Fruit fly (Drosophila melanogaster) whole organism, embryonic: ENCODE results near the gene CG43181.

Experiments
- Ada2b ChIP-seq: fragments of 200-800 bp; sonication (Bioruptor generic); IDR thresholded peaks from 2 replicates; pipeline ENCODE4 v1.3.6; 2022; ENCODE audit warnings: missing biosample characterization, missing genetic modification characterization
- CG12104 ChIP-seq: fragments of 200-800 bp; sonication (Bioruptor generic); optimal IDR thresholded peaks from 3 replicates; lab custom pipeline; 2016; ENCODE audit warnings: missing biosample characterization, missing genetic modification characterization
- CG12155 ChIP-seq: fragments of 200-800 bp; sonication (Bioruptor generic); optimal IDR thresholded peaks from 3 replicates; lab custom pipeline; 2016; ENCODE audit warnings: missing biosample characterization, missing genetic modification characterization
- CG14667 ChIP-seq: fragments of 200-800 bp; sonication (Bioruptor generic); IDR thresholded peaks from 2 replicates; pipeline ENCODE4 v1.3.6; 2022; ENCODE audit warnings: missing biosample characterization, missing genetic modification characterization
- CG14965 ChIP-seq: fragments of 200-800 bp; sonication (Bioruptor generic); optimal IDR thresholded peaks from 2 replicates; lab custom pipeline; 2016; ENCODE audit warnings: missing biosample characterization, missing genetic modification characterization, borderline replicate concordance
- CG15073 ChIP-seq: fragments of 200-800 bp; sonication (Bioruptor generic); optimal IDR thresholded peaks from 2 replicates; lab custom pipeline; 2016; ENCODE audit warnings: missing biosample characterization, missing genetic modification characterization
- CG15696 ChIP-seq: fragments of 200-800 bp; sonication (Bioruptor generic); optimal IDR thresholded peaks from 2 replicates; lab custom pipeline; 2019; ENCODE audit warnings: missing biosample characterization, mild to moderate bottlenecking, missing genetic modification characterization, moderate library complexity
- CG2199 ChIP-seq: fragments of 200-800 bp; sonication (Bioruptor generic); IDR thresholded peaks from 3 replicates; pipeline ENCODE4 v1.3.6; 2022; ENCODE audit warnings: missing biosample characterization, missing genetic modification characterization
- CG2712 ChIP-seq: fragments of 200-800 bp; optimal IDR thresholded peaks from 3 replicates; lab custom pipeline; 2019; ENCODE audit warnings: missing biosample characterization, mild to moderate bottlenecking, missing genetic modification characterization, moderate library complexity
- CG2875 ChIP-seq: fragments of 200-800 bp; sonication (Bioruptor generic); optimal IDR thresholded peaks from 2 replicates; lab custom pipeline; 2017; ENCODE audit warnings: missing biosample characterization, mild to moderate bottlenecking, missing genetic modification characterization, missing genetic modification reagents
- CG3847 ChIP-seq: fragments of 200-800 bp; sonication (Bioruptor generic); IDR thresholded peaks from 2 replicates; pipeline ENCODE4 v1.3.6; 2022; ENCODE audit warnings: missing biosample characterization, missing genetic modification characterization
- CG5953 ChIP-seq: fragments of 200-800 bp; sonication (Bioruptor generic); IDR thresholded peaks from 2 replicates; pipeline ENCODE4 v1.3.6; 2022; ENCODE audit warnings: missing biosample characterization, missing genetic modification characterization
- CG6272 ChIP-seq: fragments of 200-800 bp; sonication (Bioruptor generic); IDR thresholded peaks from 2 replicates; pipeline ENCODE4 v1.3.6; 2022; ENCODE audit warnings: missing biosample characterization, missing genetic modification characterization
- CG6689 ChIP-seq: fragments of 200-800 bp; sonication (Bioruptor generic); IDR thresholded peaks from 2 replicates; pipeline ENCODE4 v1.3.6; 2022; ENCODE audit warnings: missing biosample characterization, missing genetic modification characterization
- CG6765 ChIP-seq: fragments of 200-800 bp; sonication (Bioruptor generic); optimal IDR thresholded peaks from 3 replicates; lab custom pipeline; 2017; ENCODE audit warnings: missing biosample characterization, mild to moderate bottlenecking, missing genetic modification characterization
- CG6791 ChIP-seq: fragments of 200-800 bp; sonication (Bioruptor generic); IDR thresholded peaks from 3 replicates; pipeline ENCODE4 v1.3.6; 2022; ENCODE audit warnings: missing biosample characterization, missing genetic modification characterization; ENCODE audit not compliant: partially characterized antibody
- CG9932 ChIP-seq: fragments of 200-800 bp; sonication (Bioruptor generic); IDR thresholded peaks from 2 replicates; pipeline ENCODE4 v1.3.6; 2022; ENCODE audit warnings: missing biosample characterization, missing genetic modification characterization
- CTCF ChIP-seq: fragments of 200-800 bp; sonication (Bioruptor generic); optimal IDR thresholded peaks from 2 replicates; lab custom pipeline; 2017; ENCODE audit warnings: missing biosample characterization, mild to moderate bottlenecking, missing genetic modification characterization, moderate library complexity
- Dll ChIP-seq: fragments of 200-800 bp; sonication (Bioruptor generic); IDR thresholded peaks from 4 replicates; pipeline ENCODE4 v1.3.6; 2022; ENCODE audit warnings: missing biosample characterization, missing genetic modification characterization; ENCODE audit not compliant: partially characterized antibody
- Fer2 ChIP-seq: fragments of 200-800 bp; sonication (Bioruptor generic); optimal IDR thresholded peaks from 2 replicates; lab custom pipeline; 2018; ENCODE audit warnings: missing biosample characterization, mild to moderate bottlenecking, missing genetic modification characterization, moderate library complexity
- HHEX ChIP-seq: fragments of 200-800 bp; sonication (Bioruptor generic); optimal IDR thresholded peaks from 3 replicates; lab custom pipeline; 2017; ENCODE audit warnings: missing biosample characterization, mild to moderate bottlenecking, missing genetic modification characterization, missing genetic modification reagents
- Mes4 ChIP-seq: fragments of 200-800 bp; sonication (Bioruptor generic); optimal IDR thresholded peaks from 2 replicates; lab custom pipeline; 2016; ENCODE audit warnings: missing biosample characterization, missing genetic modification characterization
- Nf-YC ChIP-seq: fragments of 200-800 bp; optimal IDR thresholded peaks from 3 replicates; lab custom pipeline; 2019; ENCODE audit warnings: missing biosample characterization, mild to moderate bottlenecking, missing genetic modification characterization, moderate library complexity
- Oli ChIP-seq: fragments of 200-800 bp; sonication (Bioruptor generic); optimal IDR thresholded peaks from 2 replicates; lab custom pipeline; 2018; ENCODE audit warnings: missing biosample characterization, mild to moderate bottlenecking, missing genetic modification characterization, moderate library complexity
- Optix ChIP-seq: fragments of 200-800 bp; sonication (Bioruptor generic); IDR thresholded peaks from 3 replicates; pipeline ENCODE4 v1.3.6; 2022; ENCODE audit warnings: missing biosample characterization, missing genetic modification characterization
- Pdp1 ChIP-seq, 2 experiments: fragments of 200-800 bp; sonication (Bioruptor generic); optimal IDR thresholded peaks; 3 replicates each; lab custom pipeline; 2016; ENCODE audit warnings: missing biosample characterization in 2 of 2, missing genetic modification characterization in 2 of 2, mild to moderate bottlenecking in 1 of 2, moderate library complexity in 1 of 2
- Spps ChIP-seq: fragments of 200-800 bp; sonication (Bioruptor generic); optimal IDR thresholded peaks from 2 replicates; lab custom pipeline; 2018; ENCODE audit warnings: missing biosample characterization, mild to moderate bottlenecking, missing genetic modification characterization
- bigmax ChIP-seq: fragments of 200-800 bp; sonication (Bioruptor generic); optimal IDR thresholded peaks from 2 replicates; lab custom pipeline; 2018; ENCODE audit warnings: missing biosample characterization, mild to moderate bottlenecking, missing genetic modification characterization
- crol ChIP-seq: fragments of 200-800 bp; sonication (Bioruptor generic); IDR thresholded peaks from 2 replicates; pipeline ENCODE4 v1.3.6; 2022; ENCODE audit warnings: missing biosample characterization, missing genetic modification characterization
- dm ChIP-seq: fragments of 200-800 bp; sonication (Bioruptor generic); optimal IDR thresholded peaks from 3 replicates; lab custom pipeline; 2016; ENCODE audit warnings: missing biosample characterization, missing genetic modification characterization
- ems ChIP-seq: fragments of 200-800 bp; sonication (Bioruptor generic); optimal IDR thresholded peaks from 3 replicates; lab custom pipeline; 2016; ENCODE audit warnings: missing biosample characterization, missing genetic modification characterization
- ewg ChIP-seq: fragments of 200-800 bp; sonication (Bioruptor generic); optimal IDR thresholded peaks from 3 replicates; lab custom pipeline; 2017; ENCODE audit warnings: mild to moderate bottlenecking, missing biosample characterization, missing genetic modification reagents, missing genetic modification characterization
- fd3F ChIP-seq: fragments of 200-800 bp; sonication (Bioruptor generic); optimal IDR thresholded peaks from 2 replicates; lab custom pipeline; 2018; ENCODE audit warnings: missing biosample characterization, mild to moderate bottlenecking, missing genetic modification characterization, moderate library complexity
- fd64A ChIP-seq: fragments of 200-800 bp; sonication (Bioruptor generic); optimal IDR thresholded peaks from 3 replicates; lab custom pipeline; 2018; ENCODE audit warnings: missing biosample characterization, mild to moderate bottlenecking, missing genetic modification characterization
- fd96Cb ChIP-seq: fragments of 200-800 bp; sonication (Bioruptor generic); optimal IDR thresholded peaks from 2 replicates; lab custom pipeline; 2018; ENCODE audit warnings: missing biosample characterization, mild to moderate bottlenecking, missing genetic modification characterization, moderate library complexity
- gcm ChIP-seq: fragments of 200-800 bp; sonication (Bioruptor generic); optimal IDR thresholded peaks from 2 replicates; lab custom pipeline; 2019; ENCODE audit warnings: missing biosample characterization, mild to moderate bottlenecking, missing genetic modification characterization, moderate library complexity
- ind ChIP-seq: fragments of 200-800 bp; sonication (Bioruptor generic); optimal IDR thresholded peaks from 3 replicates; lab custom pipeline; 2016; ENCODE audit warnings: missing biosample characterization, missing genetic modification characterization
- inv ChIP-seq: fragments of 200-800 bp; sonication (Bioruptor generic); IDR thresholded peaks from 2 replicates; pipeline ENCODE4 v1.3.6; 2022; ENCODE audit warnings: missing biosample characterization, missing genetic modification characterization; ENCODE audit not compliant: partially characterized antibody
- lola ChIP-seq, 3 experiments: fragments of >200 bp in 2 of 3; fragments of 200-800 bp in 1 of 3; sonication (Bioruptor generic) in 1 of 3; optimal IDR thresholded peaks; 2 replicates each; lab custom pipeline; 2017 to 2019; ENCODE audit warnings: missing biosample characterization in 3 of 3, missing genetic modification characterization in 3 of 3, mild to moderate bottlenecking in 1 of 3, moderate library complexity in 1 of 3
- luna ChIP-seq: fragments of 200-800 bp; sonication (Bioruptor generic); optimal IDR thresholded peaks from 2 replicates; lab custom pipeline; 2016; ENCODE audit warnings: missing biosample characterization, missing genetic modification characterization
- mirr ChIP-seq: fragments of 200-800 bp; sonication (Bioruptor generic); optimal IDR thresholded peaks from 3 replicates; lab custom pipeline; 2018; ENCODE audit warnings: missing biosample characterization, mild to moderate bottlenecking, missing genetic modification characterization
- nerfin-2 ChIP-seq: fragments of 200-800 bp; sonication (Bioruptor generic); IDR thresholded peaks from 2 replicates; pipeline ENCODE4 v1.3.6; 2022; ENCODE audit warnings: missing biosample characterization, missing genetic modification characterization; ENCODE audit not compliant: partially characterized antibody
- nom ChIP-seq: fragments of 200-800 bp; sonication (Bioruptor generic); optimal IDR thresholded peaks from 2 replicates; lab custom pipeline; 2017; ENCODE audit warnings: missing biosample characterization, missing genetic modification characterization, mild to moderate bottlenecking, moderate library complexity, missing genetic modification reagents
- pita ChIP-seq: fragments of 200-800 bp; sonication (Bioruptor generic); optimal IDR thresholded peaks from 2 replicates; lab custom pipeline; 2017; ENCODE audit warnings: missing biosample characterization, mild to moderate bottlenecking, missing genetic modification characterization
- pzg ChIP-seq: fragments of 200-800 bp; sonication (Bioruptor generic); optimal IDR thresholded peaks from 3 replicates; lab custom pipeline; 2018; ENCODE audit warnings: missing biosample characterization, mild to moderate bottlenecking, missing genetic modification characterization, moderate library complexity
- shn ChIP-seq: fragments of 200-800 bp; sonication (Bioruptor generic); optimal IDR thresholded peaks from 3 replicates; lab custom pipeline; 2016; ENCODE audit warnings: missing biosample characterization, missing genetic modification characterization
- sr ChIP-seq: fragments of 200-800 bp; sonication (Bioruptor generic); IDR thresholded peaks from 3 replicates; pipeline ENCODE4 v1.3.6; 2022; ENCODE audit warnings: missing biosample characterization, missing genetic modification characterization
- stwl ChIP-seq: fragments of 200-800 bp; sonication (Bioruptor generic); optimal IDR thresholded peaks from 3 replicates; lab custom pipeline; 2018; ENCODE audit warnings: missing biosample characterization, mild to moderate bottlenecking, missing genetic modification characterization, moderate library complexity
- tgo ChIP-seq: fragments of 200-800 bp; sonication (Bioruptor generic); IDR thresholded peaks from 3 replicates; pipeline ENCODE4 v1.3.6; 2022; ENCODE audit warnings: missing biosample characterization, missing genetic modification characterization
- wek ChIP-seq: fragments of 200-800 bp; sonication (Bioruptor generic); optimal IDR thresholded peaks from 3 replicates; lab custom pipeline; 2018; ENCODE audit warnings: missing biosample characterization, mild to moderate bottlenecking, missing genetic modification characterization, moderate library complexity
- yki ChIP-seq: fragments of >200 bp; optimal IDR thresholded peaks from 3 replicates; lab custom pipeline; 2018
- zfh2 ChIP-seq: fragments of 200-800 bp; sonication (Bioruptor generic); optimal IDR thresholded peaks from 2 replicates; lab custom pipeline; 2016; ENCODE audit warnings: missing biosample characterization, missing genetic modification characterization

Gene CG43181

dm6 chrX:345246-345645 is 5.1 kb upstream of the CG43181 start (continued):
- TF ChIP-seq CG9932 (GFP tag; lab: Robert Waterston, UW) (no peak), Pdp1 (GFP tag; optimal IDR thresholded peaks at IDR 0.05; lab: Kevin White, UChicago) (peak in 1 of 2 experiments; percentile 6), CG15073 (GFP tag; lab: Kevin White, UChicago) (no peak), CG5953 (no peak), ewg (GFP tag; lab: Kevin White, UChicago) (no peak), CG6765 (no peak), ems (GFP tag; lab: Kevin White, UChicago) (no peak), bigmax (no peak), Spps (tag; lab: Kevin White, UChicago) (no peak), CG2199 (GFP tag; lab: Robert Waterston, UW) (no peak), Oli (tag; lab: Kevin White, UChicago) (peak; percentile 27), fd3F (GFP tag; lab: Kevin White, UChicago) (no peak), inv (GFP tag; lab: Robert Waterston, UW) (no peak), CTCF (GFP tag; lab: Kevin White, UChicago) (no peak), fd64A (GFP tag; lab: Kevin White, UChicago) (no peak), CG14965 (GFP tag; lab: Kevin White, UChicago) (no peak), dm (GFP tag; lab: Kevin White, UChicago) (no peak), CG6791 (GFP tag; lab: Robert Waterston, UW) (no peak), luna (GFP tag; lab: Kevin White, UChicago) (no peak), Optix (GFP tag; lab: Robert Waterston, UW) (no peak), wek (GFP tag; lab: Kevin White, UChicago) (no peak), pzg (no peak), Fer2 (tag; lab: Kevin White, UChicago) (no peak), stwl (no peak), zfh2 (GFP tag; lab: Kevin White, UChicago) (no peak), CG3847 (GFP tag; lab: Robert Waterston, UW) (no peak), CG6689 (0 out of 2 replicates have a peak, but pooled peaks have one; percentile 16), HHEX (GFP tag; lab: Kevin White, UChicago) (no peak), lola (GFP tag; optimal IDR thresholded peaks at IDR 0.05; lab: Kevin White, UChicago) (no peak), Mes4 (no peak), gcm (GFP tag; lab: Kevin White, UChicago) (no peak), CG2712 (tag; lab: Kevin White, UChicago) (no peak), mirr (no peak), nerfin-2 (GFP tag; lab: Robert Waterston, UW) (no peak), nom (GFP tag; lab: Kevin White, UChicago) (peak; percentile 76), fd96Cb (no peak), CG12155 (GFP tag; lab: Kevin White, UChicago) (no peak), Nf-YC (tag; lab: Kevin White, UChicago) (no peak), yki (no peak), tgo (GFP tag; lab: Robert Waterston, UW) (no peak; the same call in 2 of the 3 replicates), CG12104 (no peak), CG2875 (no peak), CG15696 (tag; lab: Kevin White, UChicago) (no peak), crol (GFP tag; lab: Robert Waterston, UW) (no peak), ind (GFP tag; lab: Kevin White, UChicago) (no peak), CG6272 (GFP tag; lab: Robert Waterston, UW) (no peak), sr (no peak), pita (GFP tag; lab: Kevin White, UChicago) (no peak), CG14667 (GFP tag; lab: Robert Waterston, UW) (no peak), shn (no peak), Ada2b (0 out of 2 replicates have a peak, but pooled peaks have one; percentile 13), Dll (no peak)
